Fruit fly (Drosophila melanogaster): ENCODE measurements around the gene Ude.

- TF ChIP-seq ttk (optimal IDR thresholded peaks at IDR 0.05) = no peak
- no peak for TF ChIP-seq Sin3A (optimal IDR thresholded peaks at IDR 0.05)
- no peak for TF ChIP-seq psq (optimal IDR thresholded peaks at IDR 0.05)
- TF ChIP-seq h (optimal IDR thresholded peaks at IDR 0.05) = no peak
- TF ChIP-seq Myc (optimal IDR thresholded peaks at IDR 0.05) = no peak
These were observed 14.3 kb upstream of the Ude start, which contains the start of the genes lili and CG34150 for dm6 chr3R:24813637-24814301.
